Worm (Caenorhabditis elegans) whole organism, midembryonic: Measurements from ENCODE around the gene catp-4.

ENCODE experiments used
- cog-1 ChIP-seq: sonication (generic microtip); optimal IDR thresholded peaks from 2 replicates; lab custom pipeline; 2016; ENCODE audit warnings: missing genetic modification characterization, missing compliant biosample characterization
- med-1 ChIP-seq: sonication (generic microtip); optimal IDR thresholded peaks from 2 replicates; lab custom pipeline; 2017; ENCODE audit warnings: missing genetic modification characterization, mild to moderate bottlenecking, missing compliant biosample characterization, antibody characterized with exemption, missing genetic modification reagents; ENCODE audit not compliant: insufficient read depth

ce11 chrII:14636737-14637136 lies 43.4 kb downstream of the catp-4 start, which contains the start of gene sre-13:
- TF ChIP-seq cog-1 (tag; lab: Kevin White, UChicago) (no peak), med-1 (GFP tag; lab: Kevin White, UChicago) (no peak)
